Fruit fly (Drosophila melanogaster): ENCODE results near the gene CG11085.
A peak's percentile ranks its signal among the peaks of the same experiment; 100 is the strongest.

The CG11085 gene

dm6 chrX:12575827-12576408 is 40.2 kb upstream of the CG11085 start:
- peak; percentile 87 for TF ChIP-seq Pif1B (GFP tag; optimal IDR thresholded peaks at IDR 0.05)
- peak; percentile 85 for TF ChIP-seq fd96Ca (GFP tag; IDR thresholded peaks at IDR 0.05)
- peak; percentile 79 for TF ChIP-seq D1 (tag; optimal IDR thresholded peaks at IDR 0.05)
- TF ChIP-seq CG15710 (tag; optimal IDR thresholded peaks at IDR 0.05): peak; percentile 82
- TF ChIP-seq CG32121 (GFP tag; IDR thresholded peaks at IDR 0.05): peak; percentile 87
- peak; percentile 92 for TF ChIP-seq CG9948 (tag; optimal IDR thresholded peaks at IDR 0.05)
- peak; percentile 93 for TF ChIP-seq CG8301 (tag; optimal IDR thresholded peaks at IDR 0.05)
- peak; percentile 88 for TF ChIP-seq CG8159 (tag; optimal IDR thresholded peaks at IDR 0.05)
- TF ChIP-seq Ets98B (GFP tag; IDR thresholded peaks at IDR 0.05): peak; percentile 77
- TF ChIP-seq Pif1A (GFP tag; optimal IDR thresholded peaks at IDR 0.05): peak; percentile 92
- peak; percentile 86 for TF ChIP-seq CG17806 (tag; optimal IDR thresholded peaks at IDR 0.05)
- peak; percentile 96 for TF ChIP-seq CG14655 (GFP tag; optimal IDR thresholded peaks at IDR 0.05)
- TF ChIP-seq gl (tag; optimal IDR thresholded peaks at IDR 0.05): peak; percentile 39
- TF ChIP-seq CG34367 (tag; optimal IDR thresholded peaks at IDR 0.05): peak; percentile 86
- TF ChIP-seq CG4496 (GFP tag; IDR thresholded peaks at IDR 0.05): peak; percentile 91
- peak; percentile 72; the same call in 1 of the 2 replicates for TF ChIP-seq rn (GFP tag; IDR thresholded peaks at IDR 0.05)
- TF ChIP-seq EcR (GFP tag; optimal IDR thresholded peaks at IDR 0.05): peak; percentile 12
- peak; percentile 62 for TF ChIP-seq CG13204 (GFP tag; optimal IDR thresholded peaks at IDR 0.05)
- peak; percentile 41; the same call in 1 of the 2 replicates for TF ChIP-seq CG10348 (GFP tag; IDR thresholded peaks at IDR 0.05)
- peak; percentile 61; the same call in 1 of the 2 replicates for TF ChIP-seq CG12605 (GFP tag; IDR thresholded peaks at IDR 0.05)
- TF ChIP-seq Snoo (tag; optimal IDR thresholded peaks at IDR 0.05): peak; percentile 69

- TF ChIP-seq EcR (GFP tag; optimal IDR thresholded peaks at IDR 0.05): peak; percentile 62
- TF ChIP-seq Snoo (tag; optimal IDR thresholded peaks at IDR 0.05): no peak
- no peak for TF ChIP-seq D1 (tag; optimal IDR thresholded peaks at IDR 0.05)
Measured at dm6 chrX:12577722-12578121, 38.4 kb upstream of the CG11085 start.

dm6 chrX:12578328-12578700 is 37.8 kb upstream of the CG11085 start:
- TF ChIP-seq CG32121 (GFP tag; IDR thresholded peaks at IDR 0.05): no peak
- TF ChIP-seq CG12605 (GFP tag; IDR thresholded peaks at IDR 0.05): no peak
- no peak for TF ChIP-seq CG34367 (tag; optimal IDR thresholded peaks at IDR 0.05)
- no peak for TF ChIP-seq gl (tag; optimal IDR thresholded peaks at IDR 0.05)
- TF ChIP-seq Ets98B (GFP tag; IDR thresholded peaks at IDR 0.05): no peak
- TF ChIP-seq CG10348 (GFP tag; IDR thresholded peaks at IDR 0.05): no peak
- TF ChIP-seq CG13204 (GFP tag; optimal IDR thresholded peaks at IDR 0.05): no peak
- TF ChIP-seq Pif1A (GFP tag; optimal IDR thresholded peaks at IDR 0.05): no peak
- TF ChIP-seq CG14655 (GFP tag; optimal IDR thresholded peaks at IDR 0.05): no peak
- no peak for TF ChIP-seq CG9948 (tag; optimal IDR thresholded peaks at IDR 0.05)
- TF ChIP-seq CG17806 (tag; optimal IDR thresholded peaks at IDR 0.05): no peak
- no peak for TF ChIP-seq CG8159 (tag; optimal IDR thresholded peaks at IDR 0.05)

dm6 chrX:12578701-12579372 is 37.3 kb upstream of the CG11085 start:
- TF ChIP-seq rn (GFP tag; IDR thresholded peaks at IDR 0.05) (no peak), Pif1B (GFP tag; optimal IDR thresholded peaks at IDR 0.05) (peak; percentile 16), CG14655 (GFP tag; optimal IDR thresholded peaks at IDR 0.05) (peak; percentile 75), CG4496 (GFP tag; IDR thresholded peaks at IDR 0.05) (peak; percentile 56; the same call in 2 of the 3 replicates), EcR (GFP tag; optimal IDR thresholded peaks at IDR 0.05) (peak; percentile 78), CG12605 (GFP tag; IDR thresholded peaks at IDR 0.05) (0 out of 2 replicates have a peak, but pooled peaks have one; percentile 8), D1 (tag; optimal IDR thresholded peaks at IDR 0.05) (no peak), CG15710 (tag; optimal IDR thresholded peaks at IDR 0.05) (peak; percentile 29), CG34367 (tag; optimal IDR thresholded peaks at IDR 0.05) (peak; percentile 38), CG17806 (tag; optimal IDR thresholded peaks at IDR 0.05) (peak; percentile 29), CG8301 (tag; optimal IDR thresholded peaks at IDR 0.05) (peak; percentile 65), CG10348 (GFP tag; IDR thresholded peaks at IDR 0.05) (no peak), CG32121 (GFP tag; IDR thresholded peaks at IDR 0.05) (peak; percentile 46; the same call in 1 of the 2 replicates), CG9948 (tag; optimal IDR thresholded peaks at IDR 0.05) (peak; percentile 43), fd96Ca (GFP tag; IDR thresholded peaks at IDR 0.05) (peak; percentile 9; the same call in 1 of the 3 replicates), Pif1A (GFP tag; optimal IDR thresholded peaks at IDR 0.05) (peak; percentile 49), gl (tag; optimal IDR thresholded peaks at IDR 0.05) (no peak), Ets98B (GFP tag; IDR thresholded peaks at IDR 0.05) (no peak; the same call in 1 of the 2 replicates), CG13204 (GFP tag; optimal IDR thresholded peaks at IDR 0.05) (peak; percentile 75), Snoo (tag; optimal IDR thresholded peaks at IDR 0.05) (no peak), CG8159 (tag; optimal IDR thresholded peaks at IDR 0.05) (peak; percentile 57)

dm6 chrX:12579506-12579999 is 36.6 kb upstream of the CG11085 start:
- TF ChIP-seq CG8301 (tag; optimal IDR thresholded peaks at IDR 0.05) (peak; percentile 98), rn (GFP tag; IDR thresholded peaks at IDR 0.05) (peak; percentile 94), CG17806 (tag; optimal IDR thresholded peaks at IDR 0.05) (peak; percentile 97), fd96Ca (GFP tag; IDR thresholded peaks at IDR 0.05) (peak; percentile 90), Ets98B (GFP tag; IDR thresholded peaks at IDR 0.05) (peak; percentile 91), Pif1A (GFP tag; optimal IDR thresholded peaks at IDR 0.05) (peak; percentile 98), CG15710 (tag; optimal IDR thresholded peaks at IDR 0.05) (peak; percentile 97), EcR (GFP tag; optimal IDR thresholded peaks at IDR 0.05) (no peak), CG10348 (GFP tag; IDR thresholded peaks at IDR 0.05) (peak; percentile 89), CG4496 (GFP tag; IDR thresholded peaks at IDR 0.05) (peak; percentile 97), CG34367 (tag; optimal IDR thresholded peaks at IDR 0.05) (peak; percentile 97), CG32121 (GFP tag; IDR thresholded peaks at IDR 0.05) (peak; percentile 97), gl (tag; optimal IDR thresholded peaks at IDR 0.05) (peak; percentile 91), Pif1B (GFP tag; optimal IDR thresholded peaks at IDR 0.05) (peak; percentile 97), CG12605 (GFP tag; IDR thresholded peaks at IDR 0.05) (peak; percentile 88), CG14655 (GFP tag; optimal IDR thresholded peaks at IDR 0.05) (peak; percentile 98), D1 (tag; optimal IDR thresholded peaks at IDR 0.05) (peak; percentile 94), CG8159 (tag; optimal IDR thresholded peaks at IDR 0.05) (peak; percentile 98), CG9948 (tag; optimal IDR thresholded peaks at IDR 0.05) (peak; percentile 98), CG13204 (GFP tag; optimal IDR thresholded peaks at IDR 0.05) (peak; percentile 75), Snoo (tag; optimal IDR thresholded peaks at IDR 0.05) (peak; percentile 78)

Measured in whole organism, pupa.